Fruit fly (Drosophila melanogaster) whole organism, embryonic: ENCODE measurements around the gene TotZ.

Experiments
- Hey ChIP-seq: fragments of 200-800 bp; sonication (Bioruptor generic); optimal IDR thresholded peaks from 3 replicates; lab custom pipeline; 2018; ENCODE audit warnings: missing biosample characterization, mild to moderate bottlenecking, missing genetic modification characterization
- Kr ChIP-seq: fragments of 200-800 bp; sonication (Bioruptor generic); optimal IDR thresholded peaks from 2 replicates; lab custom pipeline; 2017; ENCODE audit warnings: missing biosample characterization, mild to moderate bottlenecking, missing genetic modification characterization
- NK7.1 ChIP-seq: fragments of 200-800 bp; sonication (Bioruptor generic); optimal IDR thresholded peaks from 3 replicates; lab custom pipeline; 2016; ENCODE audit warnings: missing biosample characterization, missing genetic modification characterization
- Nf-YA ChIP-seq: fragments of 200-800 bp; sonication (Bioruptor generic); IDR thresholded peaks from 2 replicates; pipeline ENCODE4 v1.3.6; 2022; ENCODE audit warnings: missing biosample characterization, missing genetic modification characterization
- Scr ChIP-seq: fragments of 200-800 bp; sonication (Bioruptor generic); IDR thresholded peaks from 2 replicates; pipeline ENCODE4 v1.3.6; 2022; ENCODE audit warnings: missing biosample characterization, missing genetic modification characterization; ENCODE audit not compliant: partially characterized antibody
- bab2 ChIP-seq: fragments of 200-800 bp; sonication (Bioruptor generic); optimal IDR thresholded peaks from 2 replicates; lab custom pipeline; 2016; ENCODE audit warnings: missing biosample characterization, missing genetic modification characterization
- ham ChIP-seq: fragments of 200-800 bp; sonication (Bioruptor generic); IDR thresholded peaks from 2 replicates; pipeline ENCODE4 v1.3.6; 2022; ENCODE audit warnings: missing biosample characterization, missing genetic modification characterization
- pan ChIP-seq, 4 experiments: fragments of >200 bp in 3 of 4; fragments of 200-800 bp in 1 of 4; sonication (Bioruptor generic) in 1 of 4; optimal IDR thresholded peaks in 3 of 4; IDR thresholded peaks in 1 of 4; 2 replicates each; pipeline versions ENCODE4 v1.3.6 to Lab custom; 2017 to 2022; ENCODE audit warnings: missing biosample characterization in 2 of 4, missing genetic modification characterization in 2 of 4, mixed read lengths in 1 of 4
- ttk ChIP-seq: fragments of 200-800 bp; sonication (Bioruptor generic); IDR thresholded peaks from 2 replicates; pipeline ENCODE4 v2.1.2; 2022; ENCODE audit warnings: missing biosample characterization, missing genetic modification characterization
- wek ChIP-seq: fragments of 200-800 bp; sonication (Bioruptor generic); optimal IDR thresholded peaks from 3 replicates; lab custom pipeline; 2018; ENCODE audit warnings: missing biosample characterization, mild to moderate bottlenecking, missing genetic modification characterization, moderate library complexity

DNA sequence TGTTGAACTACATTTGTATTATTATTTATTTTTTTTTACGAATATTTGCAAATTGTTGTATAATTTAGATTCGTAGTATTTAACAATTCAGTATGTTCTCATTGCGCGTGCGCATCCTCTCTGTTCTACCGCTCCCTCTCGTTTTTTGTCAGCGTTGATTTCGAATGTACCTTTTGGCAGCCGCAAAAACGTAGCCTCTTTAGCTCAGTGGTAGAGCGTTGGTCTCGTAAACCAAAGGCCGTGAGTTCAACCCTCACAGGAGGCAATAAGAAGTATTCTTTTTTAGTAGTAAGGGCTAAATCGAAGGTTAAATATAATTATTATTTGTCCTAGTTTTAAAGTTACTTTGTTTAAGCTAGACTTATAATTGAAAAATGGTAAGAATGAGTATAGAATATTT is 13.0 kb downstream of the TotZ start:
- TF ChIP-seq pan (optimal IDR thresholded peaks at IDR 0.05; lab: Kevin White, UChicago) = no peak
- TF ChIP-seq pan (GFP tag; optimal IDR thresholded peaks at IDR 0.05 in 1 of 2, IDR thresholded peaks at IDR 0.05 in 1 of 2) = no peak
- no peak for TF ChIP-seq wek
- no peak for TF ChIP-seq Hey (tag; lab: Kevin White, UChicago)
- TF ChIP-seq bab2 (GFP tag; lab: Kevin White, UChicago) = no peak
- TF ChIP-seq ham (GFP tag; lab: Robert Waterston, UW) = no peak
- no peak for TF ChIP-seq Kr (GFP tag; lab: Kevin White, UChicago)
- 0 out of 2 replicates have a peak, but pooled peaks have one; percentile 53 for TF ChIP-seq Scr (GFP tag; lab: Robert Waterston, UW)
- TF ChIP-seq Nf-YA = no peak
- TF ChIP-seq ttk = no peak
- TF ChIP-seq NK7.1 (GFP tag; lab: Kevin White, UChicago) = no peak
